Worm (Caenorhabditis elegans) whole organism, mixed stage, embryonic: ENCODE results near the gene ZK1320.7.

Experiments
- blmp-1 ChIP-seq: fragments of 150-350 bp; optimal IDR thresholded peaks from 2 replicates; lab custom pipeline; 2014; ENCODE audit warnings: missing biosample characterization, missing genetic modification characterization
- elt-1 ChIP-seq: sonication (generic microtip); optimal IDR thresholded peaks from 2 replicates; lab custom pipeline; 2017; ENCODE audit warnings: missing genetic modification characterization, mild to moderate bottlenecking, missing compliant biosample characterization, antibody characterized with exemption, moderate library complexity, borderline replicate concordance; ENCODE audit not compliant: insufficient read depth
- nhr-28 ChIP-seq: fragments of 150-350 bp; optimal IDR thresholded peaks from 2 replicates; lab custom pipeline; 2014; ENCODE audit warnings: missing biosample characterization, missing genetic modification characterization

- TF ChIP-seq elt-1 (tag; lab: Kevin White, UChicago) (no peak), nhr-28 (tag; lab: Kevin White, UChicago) (no peak), blmp-1 (no peak)
These were observed 12.5 kb upstream of the ZK1320.7 start, which contains the start of gene ZK1320.2 for ce11 chrII:9658915-9659314.
